Fruit fly (Drosophila melanogaster) whole organism, embryonic: ENCODE results near the gene tobi.

Source experiments
- C15 ChIP-seq: fragments of 200-800 bp; sonication (Bioruptor generic); IDR thresholded peaks from 3 replicates; pipeline ENCODE4 v1.3.6; 2022; ENCODE audit warnings: missing biosample characterization, missing genetic modification characterization
- CG11504 ChIP-seq: fragments of 200-800 bp; sonication (Bioruptor generic); optimal IDR thresholded peaks from 3 replicates; lab custom pipeline; 2019; ENCODE audit warnings: missing biosample characterization, mild to moderate bottlenecking, missing genetic modification characterization, moderate library complexity
- CG3163 ChIP-seq: fragments of 200-800 bp; sonication (Bioruptor generic); optimal IDR thresholded peaks from 3 replicates; lab custom pipeline; 2016; ENCODE audit warnings: missing biosample characterization, missing genetic modification characterization
- CG4854 ChIP-seq: fragments of 200-800 bp; sonication (Bioruptor generic); optimal IDR thresholded peaks from 2 replicates; lab custom pipeline; 2016; ENCODE audit warnings: missing biosample characterization, missing genetic modification characterization, inconsistent platforms
- CG6689 ChIP-seq: fragments of 200-800 bp; sonication (Bioruptor generic); IDR thresholded peaks from 2 replicates; pipeline ENCODE4 v1.3.6; 2022; ENCODE audit warnings: missing biosample characterization, missing genetic modification characterization
- Hmr ChIP-seq: fragments of 200-800 bp; sonication (Bioruptor generic); optimal IDR thresholded peaks from 3 replicates; lab custom pipeline; 2017; ENCODE audit warnings: mild to moderate bottlenecking, missing biosample characterization, missing genetic modification reagents, missing genetic modification characterization
- dan ChIP-seq: fragments of 200-800 bp; sonication (Bioruptor generic); IDR thresholded peaks from 2 replicates; pipeline ENCODE4 v1.3.6; 2022; ENCODE audit warnings: missing biosample characterization, missing genetic modification characterization
- nerfin-1 ChIP-seq: fragments of 200-800 bp; sonication (Bioruptor generic); optimal IDR thresholded peaks from 3 replicates; lab custom pipeline; 2019; ENCODE audit warnings: missing biosample characterization, mild to moderate bottlenecking, missing genetic modification characterization, moderate library complexity
- oc ChIP-seq: fragments of 200-800 bp; sonication (Bioruptor generic); optimal IDR thresholded peaks from 2 replicates; lab custom pipeline; 2018; ENCODE audit warnings: missing biosample characterization, mild to moderate bottlenecking, missing genetic modification characterization, moderate library complexity

DNA sequence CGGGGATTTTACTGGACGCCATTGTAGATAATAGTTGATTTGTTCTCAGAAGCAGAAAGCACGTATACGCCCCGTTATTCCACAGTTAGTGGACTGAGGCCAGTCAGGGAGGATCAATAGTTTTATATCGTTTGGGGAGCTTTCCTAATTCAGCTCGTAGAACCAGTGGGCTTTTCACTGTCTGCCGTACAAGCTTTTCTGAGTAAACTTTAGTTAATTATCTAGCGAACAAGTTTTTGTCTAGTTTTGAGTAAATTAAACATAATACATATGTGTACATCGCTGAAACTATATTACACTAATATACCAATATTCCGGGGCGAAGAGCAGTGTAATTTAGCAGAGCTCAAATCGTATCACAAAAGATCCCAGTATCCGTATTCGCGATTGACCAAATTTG, 24.1 kb downstream of the tobi start, which contains the start of gene CG10562:
- TF ChIP-seq CG11504 (tag; lab: Kevin White, UChicago): no peak
- no peak for TF ChIP-seq dan (GFP tag; lab: Robert Waterston, UW)
- no peak for TF ChIP-seq nerfin-1 (tag; lab: Kevin White, UChicago)
- TF ChIP-seq CG3163 (GFP tag; lab: Kevin White, UChicago): no peak
- TF ChIP-seq CG6689: no peak
- no peak for TF ChIP-seq C15
- TF ChIP-seq CG4854 (GFP tag; lab: Kevin White, UChicago): no peak
- no peak for TF ChIP-seq oc (tag; lab: Kevin White, UChicago)
- no peak for TF ChIP-seq Hmr
